Worm (Caenorhabditis elegans) whole organism, mixed stage, embryonic: Measurements from ENCODE around the gene F36H5.18.

ENCODE experiments used
- bed-3 ChIP-seq: fragments of 200-800 bp; sonication (Bioruptor generic); optimal IDR thresholded peaks from 3 replicates; lab custom pipeline; 2018; ENCODE audit warnings: mild to moderate bottlenecking, missing genetic modification characterization, moderate library complexity, missing compliant biosample characterization
- elt-3 ChIP-seq: fragments of 150-350 bp; optimal IDR thresholded peaks from 2 replicates; lab custom pipeline; 2014; ENCODE audit warnings: missing biosample characterization, missing genetic modification characterization

DNA sequence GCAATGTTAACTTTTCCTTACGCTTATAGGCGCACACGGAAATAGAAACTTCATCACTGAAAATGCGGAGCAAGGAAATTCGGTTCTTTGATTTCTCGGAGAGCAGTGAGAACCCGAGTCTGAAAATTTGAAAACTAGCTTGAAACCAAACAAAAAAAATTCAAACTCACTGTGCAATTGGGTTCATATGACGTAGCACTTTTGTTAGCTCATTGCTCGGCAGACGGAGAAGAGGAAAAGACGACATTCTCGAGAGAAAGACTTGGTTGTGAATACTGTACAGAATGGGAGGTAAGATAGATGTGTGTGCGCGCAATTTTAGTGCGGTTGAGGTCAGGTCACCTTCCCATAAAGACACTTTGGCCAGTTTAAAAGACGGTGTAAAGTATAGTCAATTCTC, 9.3 kb upstream of the F36H5.18 start, which contains the start of the genes F36H5.13 and F36H5.8:
- TF ChIP-seq bed-3 (no peak), elt-3 (tag; lab: Kevin White, UChicago) (no peak)
